Fruit fly (Drosophila melanogaster): ENCODE measurements around the gene CG32547.

CG32547 gene

DNA sequence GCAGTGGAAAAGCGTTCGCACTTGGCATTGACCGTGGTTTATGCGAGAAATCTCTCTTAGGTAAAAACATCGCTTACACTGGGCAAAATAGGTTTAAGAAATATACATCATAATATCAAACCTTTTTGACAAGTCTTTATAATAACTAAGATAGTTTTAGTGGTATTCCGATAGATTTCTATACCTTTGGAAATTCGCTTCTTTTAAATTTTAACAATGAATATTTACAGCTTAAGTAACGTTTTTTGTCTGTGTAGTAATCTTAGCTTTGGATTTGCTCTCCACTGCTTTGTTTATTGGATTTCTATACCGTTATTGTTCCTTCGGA, 71.9 kb downstream of the CG32547 start (continued):
- TF ChIP-seq ssp (GFP tag; IDR thresholded peaks at IDR 0.05) = no peak
- no peak for TF ChIP-seq Hmx (GFP tag; optimal IDR thresholded peaks at IDR 0.05)
- no peak for TF ChIP-seq CG6254 (GFP tag; optimal IDR thresholded peaks at IDR 0.05)
- TF ChIP-seq CHES-1-like (GFP tag; optimal IDR thresholded peaks at IDR 0.05) = no peak
- TF ChIP-seq NfI (GFP tag; optimal IDR thresholded peaks at IDR 0.05) = no peak
- no peak for TF ChIP-seq CG1529 (GFP tag; optimal IDR thresholded peaks at IDR 0.05)
- TF ChIP-seq phol (tag; optimal IDR thresholded peaks at IDR 0.05) = no peak
- no peak for TF ChIP-seq CG17385 (GFP tag; optimal IDR thresholded peaks at IDR 0.05)
- TF ChIP-seq fd64A (GFP tag; optimal IDR thresholded peaks at IDR 0.05) = no peak
- no peak for TF ChIP-seq Gsc (GFP tag; IDR thresholded peaks at IDR 0.05)
- peak; percentile 10 for TF ChIP-seq CG2712 (tag; optimal IDR thresholded peaks at IDR 0.05)
- peak; percentile 4 for TF ChIP-seq CG2116 (GFP tag; optimal IDR thresholded peaks at IDR 0.05)
- TF ChIP-seq E2f1 (GFP tag; IDR thresholded peaks at IDR 0.05) = no peak; the same call in 1 of the 2 replicates
- TF ChIP-seq CG33557 (GFP tag; optimal IDR thresholded peaks at IDR 0.05) = no peak
- no peak for TF ChIP-seq Dip2 (GFP tag; IDR thresholded peaks at IDR 0.05)
- no peak for TF ChIP-seq Atf6 (GFP tag; IDR thresholded peaks at IDR 0.05)
- no peak for TF ChIP-seq CG1024 (GFP tag; IDR thresholded peaks at IDR 0.05)
- TF ChIP-seq Drgx (GFP tag; IDR thresholded peaks at IDR 0.05) = no peak
- no peak for TF ChIP-seq cad (GFP tag; optimal IDR thresholded peaks at IDR 0.05)
- TF ChIP-seq CG7839 (tag; optimal IDR thresholded peaks at IDR 0.05) = peak; percentile 49
- no peak for TF ChIP-seq Six4 (GFP tag; optimal IDR thresholded peaks at IDR 0.05)
- TF ChIP-seq CG7987 (GFP tag; optimal IDR thresholded peaks at IDR 0.05) = no peak
- no peak for TF ChIP-seq fu2 (GFP tag; optimal IDR thresholded peaks at IDR 0.05)
- TF ChIP-seq dmrt99B (tag; optimal IDR thresholded peaks at IDR 0.05) = peak; percentile 26
- TF ChIP-seq CG18619 (GFP tag; optimal IDR thresholded peaks at IDR 0.05) = no peak
- TF ChIP-seq hth (optimal IDR thresholded peaks at IDR 0.05) = no peak
- no peak for TF ChIP-seq CG31441 (GFP tag; IDR thresholded peaks at IDR 0.05)
- TF ChIP-seq CG6175 (GFP tag; IDR thresholded peaks at IDR 0.05) = no peak
- TF ChIP-seq gt (GFP tag; IDR thresholded peaks at IDR 0.05) = no peak
- no peak for TF ChIP-seq zfh1 (GFP tag; IDR thresholded peaks at IDR 0.05)
- no peak for TF ChIP-seq Hr39 (optimal IDR thresholded peaks at IDR 0.05)
- no peak for TF ChIP-seq Dll (GFP tag; IDR thresholded peaks at IDR 0.05; ENCODE audit: partially characterized antibody)
- TF ChIP-seq CG1602 (GFP tag; optimal IDR thresholded peaks at IDR 0.05) = no peak
- no peak for TF ChIP-seq CG13123 (GFP tag; optimal IDR thresholded peaks at IDR 0.05)
- no peak for TF ChIP-seq Poxn (GFP tag; IDR thresholded peaks at IDR 0.05)
- TF ChIP-seq Fer1 (GFP tag; optimal IDR thresholded peaks at IDR 0.05) = peak; percentile 4
- no peak for TF ChIP-seq wor (GFP tag; IDR thresholded peaks at IDR 0.05)
- TF ChIP-seq CG2889 (GFP tag; IDR thresholded peaks at IDR 0.05) = no peak
- no peak for TF ChIP-seq CG10959 (GFP tag; IDR thresholded peaks at IDR 0.05)
- TF ChIP-seq Ets97D (GFP tag; optimal IDR thresholded peaks at IDR 0.05) = no peak
- TF ChIP-seq CG10431 (GFP tag; optimal IDR thresholded peaks at IDR 0.05) = no peak
- no peak for TF ChIP-seq CG10366 (GFP tag; IDR thresholded peaks at IDR 0.05)
- TF ChIP-seq CG8765 (GFP tag; IDR thresholded peaks at IDR 0.05) = no peak
- no peak for TF ChIP-seq eyg (GFP tag; optimal IDR thresholded peaks at IDR 0.05)
- peak; percentile 63 for TF ChIP-seq CG2120 (GFP tag; optimal IDR thresholded peaks at IDR 0.05)
- TF ChIP-seq CG3726 (GFP tag; IDR thresholded peaks at IDR 0.05) = no peak
- TF ChIP-seq lov (optimal IDR thresholded peaks at IDR 0.05) = no peak
- no peak for TF ChIP-seq lov (GFP tag; IDR thresholded peaks at IDR 0.05)
- TF ChIP-seq Blimp-1 (GFP tag; optimal IDR thresholded peaks at IDR 0.05) = peak; percentile 7
- TF ChIP-seq CG30403 (GFP tag; optimal IDR thresholded peaks at IDR 0.05) = peak; percentile 10
- no peak for TF ChIP-seq gsb-n (tag; optimal IDR thresholded peaks at IDR 0.05)
- TF ChIP-seq CG11093 (GFP tag; IDR thresholded peaks at IDR 0.05) = no peak
- no peak for TF ChIP-seq CG4424 (GFP tag; optimal IDR thresholded peaks at IDR 0.05)
- TF ChIP-seq ttk (GFP tag; IDR thresholded peaks at IDR 0.05) = no peak
- no peak for TF ChIP-seq CG43689 (GFP tag; IDR thresholded peaks at IDR 0.05)

Data from whole organism, embryonic.